Fruit fly (Drosophila melanogaster) whole organism, pupa: ENCODE data around the gene CG6013.

Experiments used
- CG10348 ChIP-seq: fragments of 200-800 bp; sonication (Bioruptor generic); IDR thresholded peaks from 2 replicates; pipeline ENCODE4 v1.3.6; 2022; ENCODE audit warnings: missing biosample characterization, missing genetic modification characterization
- CG12605 ChIP-seq: fragments of 200-800 bp; sonication (Bioruptor generic); IDR thresholded peaks from 2 replicates; pipeline ENCODE4 v1.3.6; 2022; ENCODE audit warnings: missing biosample characterization, missing genetic modification characterization
- CG13204 ChIP-seq: fragments of 200-800 bp; sonication (Bioruptor generic); optimal IDR thresholded peaks from 2 replicates; lab custom pipeline; 2018; ENCODE audit warnings: missing biosample characterization, mild to moderate bottlenecking, missing genetic modification characterization, moderate library complexity
- CG14655 ChIP-seq: fragments of 200-800 bp; sonication (Bioruptor generic); optimal IDR thresholded peaks from 3 replicates; lab custom pipeline; 2017; ENCODE audit warnings: mild to moderate bottlenecking, missing biosample characterization, missing genetic modification reagents, missing genetic modification characterization
- CG15710 ChIP-seq: fragments of 200-800 bp; sonication (Bioruptor generic); optimal IDR thresholded peaks from 2 replicates; lab custom pipeline; 2018; ENCODE audit warnings: missing biosample characterization, mild to moderate bottlenecking, missing genetic modification characterization, moderate library complexity
- CG17806 ChIP-seq: fragments of 200-800 bp; sonication (Bioruptor generic); optimal IDR thresholded peaks from 2 replicates; lab custom pipeline; 2018; ENCODE audit warnings: missing biosample characterization, mild to moderate bottlenecking, missing genetic modification characterization, moderate library complexity
- CG32121 ChIP-seq: fragments of 200-800 bp; sonication (Bioruptor generic); IDR thresholded peaks from 2 replicates; pipeline ENCODE4 v1.3.6; 2022; ENCODE audit warnings: missing biosample characterization, missing genetic modification characterization
- CG34367 ChIP-seq: fragments of 200-800 bp; sonication (Bioruptor generic); optimal IDR thresholded peaks from 2 replicates; lab custom pipeline; 2018; ENCODE audit warnings: missing biosample characterization, mild to moderate bottlenecking, missing genetic modification characterization
- CG4496 ChIP-seq: fragments of 200-800 bp; sonication (Bioruptor generic); IDR thresholded peaks from 3 replicates; pipeline ENCODE4 v1.3.6; 2022; ENCODE audit warnings: missing biosample characterization, missing genetic modification characterization
- CG8159 ChIP-seq: fragments of 200-800 bp; sonication (Bioruptor generic); optimal IDR thresholded peaks from 3 replicates; lab custom pipeline; 2018; ENCODE audit warnings: missing biosample characterization, mild to moderate bottlenecking, missing genetic modification characterization, moderate library complexity
- CG8301 ChIP-seq: fragments of 200-800 bp; sonication (Bioruptor generic); optimal IDR thresholded peaks from 2 replicates; lab custom pipeline; 2018; ENCODE audit warnings: missing biosample characterization, mild to moderate bottlenecking, missing genetic modification characterization
- CG9948 ChIP-seq: fragments of 200-800 bp; sonication (Bioruptor generic); optimal IDR thresholded peaks from 2 replicates; lab custom pipeline; 2018; ENCODE audit warnings: missing biosample characterization, mild to moderate bottlenecking, missing genetic modification characterization, moderate library complexity
- D1 ChIP-seq: fragments of 200-800 bp; sonication (Bioruptor generic); optimal IDR thresholded peaks from 2 replicates; lab custom pipeline; 2018; ENCODE audit warnings: missing biosample characterization, mild to moderate bottlenecking, missing genetic modification characterization, moderate library complexity
- EcR ChIP-seq: fragments of 200-800 bp; sonication (Bioruptor generic); optimal IDR thresholded peaks from 3 replicates; lab custom pipeline; 2019; ENCODE audit warnings: missing biosample characterization, missing genetic modification characterization, mild to moderate bottlenecking, moderate library complexity, missing genetic modification reagents
- Ets98B ChIP-seq: fragments of 200-800 bp; sonication (Bioruptor generic); IDR thresholded peaks from 2 replicates; pipeline ENCODE4 v1.3.6; 2022; ENCODE audit warnings: missing biosample characterization, missing genetic modification characterization
- Pif1A ChIP-seq: fragments of 200-800 bp; sonication (Bioruptor generic); optimal IDR thresholded peaks from 3 replicates; lab custom pipeline; 2016; ENCODE audit warnings: missing biosample characterization, missing genetic modification characterization
- Pif1B ChIP-seq: fragments of 200-800 bp; sonication (Bioruptor generic); optimal IDR thresholded peaks from 3 replicates; lab custom pipeline; 2016; ENCODE audit warnings: missing biosample characterization, missing genetic modification characterization
- Snoo ChIP-seq: fragments of 200-800 bp; sonication (Bioruptor generic); optimal IDR thresholded peaks from 3 replicates; lab custom pipeline; 2017; ENCODE audit warnings: missing biosample characterization, mild to moderate bottlenecking, missing genetic modification characterization, inconsistent platforms
- fd96Ca ChIP-seq: fragments of 200-800 bp; sonication (Bioruptor generic); IDR thresholded peaks from 3 replicates; pipeline ENCODE4 v1.3.6; 2022; ENCODE audit warnings: missing biosample characterization, missing genetic modification characterization
- gl ChIP-seq: fragments of 200-800 bp; sonication (Bioruptor generic); optimal IDR thresholded peaks from 2 replicates; lab custom pipeline; 2018; ENCODE audit warnings: missing biosample characterization, mild to moderate bottlenecking, missing genetic modification characterization
- rn ChIP-seq: fragments of 200-800 bp; sonication (Bioruptor generic); IDR thresholded peaks from 2 replicates; pipeline ENCODE4 v1.3.6; 2022; ENCODE audit warnings: missing biosample characterization, missing genetic modification characterization

Gene CG6013

dm6 chr3R:18999906-19000451 is 31.3 kb upstream of the CG6013 start:
- TF ChIP-seq CG14655 (GFP tag; lab: Kevin White, UChicago) (no peak), CG10348 (GFP tag; lab: Robert Waterston, UW) (0 out of 2 replicates have a peak, but pooled peaks have one; percentile 12), gl (tag; lab: Kevin White, UChicago) (peak; percentile 70), Pif1A (peak; percentile 5), CG13204 (GFP tag; lab: Kevin White, UChicago) (peak; percentile 14)
- TF ChIP-seq, all 21 proteins: peak for 4

- TF ChIP-seq CG12605 (GFP tag; lab: Robert Waterston, UW) = no peak
- no peak for TF ChIP-seq CG17806 (tag; lab: Kevin White, UChicago)
- TF ChIP-seq CG15710 = no peak
- no peak for TF ChIP-seq rn (GFP tag; lab: Robert Waterston, UW)
- TF ChIP-seq EcR = peak; percentile 61
Measured at dm6 chr3R:19001701-19002100, 29.6 kb upstream of the CG6013 start.

DNA sequence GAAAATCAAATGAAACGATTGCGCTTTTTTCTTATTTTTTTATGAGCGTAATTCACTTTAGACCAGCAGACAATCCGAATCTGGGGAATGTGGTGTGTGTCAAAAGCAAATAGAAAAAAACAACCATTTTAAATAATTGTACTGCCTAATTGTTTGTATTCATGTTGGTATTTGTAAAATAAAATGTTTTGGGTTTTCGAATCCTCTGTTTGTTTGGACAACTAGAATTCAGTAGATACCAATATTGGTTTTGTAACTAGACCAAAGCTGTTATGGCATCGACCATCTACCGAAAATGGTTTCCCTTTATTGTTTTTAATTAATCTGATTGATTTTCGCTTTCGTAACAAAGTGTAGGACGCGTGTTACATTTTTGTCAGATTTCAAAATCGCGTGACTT is 20.4 kb upstream of the CG6013 start:
- TF ChIP-seq D1 (tag; lab: Kevin White, UChicago) = no peak
- TF ChIP-seq CG15710 = no peak
- no peak for TF ChIP-seq Pif1B (GFP tag; lab: Kevin White, UChicago)
- no peak for TF ChIP-seq CG34367 (tag; lab: Kevin White, UChicago)
- TF ChIP-seq CG32121 (GFP tag; lab: Robert Waterston, UW) = no peak
- TF ChIP-seq EcR = no peak
- TF ChIP-seq CG14655 (GFP tag; lab: Kevin White, UChicago) = no peak
- no peak for TF ChIP-seq CG4496 (GFP tag; lab: Robert Waterston, UW)

DNA sequence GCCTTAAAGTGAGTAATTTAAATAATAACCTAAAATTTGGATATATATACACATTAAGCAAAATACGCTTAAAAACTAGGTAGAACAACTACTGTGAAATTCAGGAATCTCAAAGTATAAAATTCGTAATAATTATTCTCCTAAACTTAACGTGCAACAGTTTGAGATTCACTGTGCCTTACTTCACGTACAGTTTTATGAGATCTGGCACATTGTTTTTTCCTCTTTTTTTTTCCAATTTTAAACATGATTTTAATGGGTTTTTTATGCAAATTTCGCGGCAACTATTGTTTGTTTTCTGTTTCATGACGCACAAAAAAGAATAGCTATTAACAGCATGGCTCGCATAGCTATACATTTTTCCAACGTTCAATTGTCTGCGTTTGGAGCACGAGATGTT is 19.4 kb upstream of the CG6013 start:
- no peak for TF ChIP-seq gl (tag; lab: Kevin White, UChicago)
- TF ChIP-seq CG8301 (tag; lab: Kevin White, UChicago) = no peak
- TF ChIP-seq EcR = no peak
- TF ChIP-seq CG4496 (GFP tag; lab: Robert Waterston, UW) = no peak
- TF ChIP-seq Snoo (tag; lab: Kevin White, UChicago) = no peak
- no peak for TF ChIP-seq CG10348 (GFP tag; lab: Robert Waterston, UW)

DNA sequence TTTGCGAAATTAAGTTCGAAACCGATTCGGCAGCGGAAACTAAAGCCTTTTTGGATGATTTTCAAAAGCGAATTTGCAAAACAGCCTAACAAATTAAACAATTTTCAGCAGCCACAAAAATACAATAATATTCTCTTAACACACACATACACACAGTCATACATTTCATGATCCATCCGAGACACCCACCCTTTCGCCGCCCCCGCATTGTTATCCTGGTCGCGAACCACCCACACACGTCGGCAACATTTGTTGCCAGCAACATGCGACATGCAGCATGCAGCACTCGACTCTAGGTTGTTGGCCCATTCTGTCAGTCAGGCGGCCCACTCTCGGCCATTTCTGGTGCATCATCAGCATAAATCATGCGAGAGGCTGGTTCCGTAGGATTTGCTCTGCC is 17.3 kb upstream of the CG6013 start:
- TF ChIP-seq fd96Ca (no peak), Pif1B (GFP tag; lab: Kevin White, UChicago) (no peak), Snoo (tag; lab: Kevin White, UChicago) (no peak), CG17806 (tag; lab: Kevin White, UChicago) (no peak), CG8159 (tag; lab: Kevin White, UChicago) (no peak), rn (GFP tag; lab: Robert Waterston, UW) (no peak), CG14655 (GFP tag; lab: Kevin White, UChicago) (no peak), CG4496 (GFP tag; lab: Robert Waterston, UW) (no peak), CG9948 (tag; lab: Kevin White, UChicago) (no peak), Pif1A (no peak), CG8301 (tag; lab: Kevin White, UChicago) (no peak)

DNA sequence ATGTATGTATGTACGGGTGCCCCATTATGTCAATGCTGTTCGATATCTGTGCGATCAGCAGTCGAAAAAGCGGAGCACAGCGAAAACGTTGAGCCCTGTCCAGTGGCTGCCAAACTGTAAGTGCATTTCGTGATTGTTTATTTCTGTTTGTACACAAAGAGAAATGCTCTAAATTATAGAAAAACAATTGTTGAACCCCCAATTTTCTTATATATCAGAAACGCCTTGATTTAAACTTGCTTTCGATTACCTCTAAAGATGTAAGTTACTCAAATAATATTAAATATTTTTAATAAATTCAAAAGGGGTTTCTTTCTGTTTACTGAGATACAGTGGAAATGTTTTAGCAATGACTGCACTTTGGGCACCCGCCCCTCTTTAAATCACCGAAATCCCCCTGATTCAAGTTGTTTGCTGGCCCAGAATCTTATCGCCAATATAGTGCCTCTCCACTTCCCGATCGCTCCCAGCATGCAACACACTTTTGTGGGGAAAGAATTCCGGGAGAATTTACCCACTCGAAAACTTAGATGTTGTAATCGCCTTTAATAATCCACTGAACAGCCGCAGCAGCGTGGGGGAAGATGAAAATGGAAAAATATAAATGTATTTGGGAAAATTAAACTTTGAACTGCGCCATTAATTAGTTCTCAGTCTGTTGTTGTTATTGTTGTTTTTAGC is 16.4 kb upstream of the CG6013 start:
- TF ChIP-seq Pif1A (no peak), CG8159 (tag; lab: Kevin White, UChicago) (no peak), CG8301 (tag; lab: Kevin White, UChicago) (peak; percentile 29), CG32121 (GFP tag; lab: Robert Waterston, UW) (peak; percentile 62), CG14655 (GFP tag; lab: Kevin White, UChicago) (no peak), EcR (no peak), fd96Ca (no peak), CG12605 (GFP tag; lab: Robert Waterston, UW) (peak; percentile 36), CG4496 (GFP tag; lab: Robert Waterston, UW) (peak; percentile 56; the same call in 1 of the 3 replicates), Pif1B (GFP tag; lab: Kevin White, UChicago) (no peak), rn (GFP tag; lab: Robert Waterston, UW) (0 out of 2 replicates have a peak, but pooled peaks have one; percentile 16), CG17806 (tag; lab: Kevin White, UChicago) (peak; percentile 9), Ets98B (GFP tag; lab: Robert Waterston, UW) (peak; percentile 68; the same call in 1 of the 2 replicates), CG9948 (tag; lab: Kevin White, UChicago) (peak; percentile 16)

DNA sequence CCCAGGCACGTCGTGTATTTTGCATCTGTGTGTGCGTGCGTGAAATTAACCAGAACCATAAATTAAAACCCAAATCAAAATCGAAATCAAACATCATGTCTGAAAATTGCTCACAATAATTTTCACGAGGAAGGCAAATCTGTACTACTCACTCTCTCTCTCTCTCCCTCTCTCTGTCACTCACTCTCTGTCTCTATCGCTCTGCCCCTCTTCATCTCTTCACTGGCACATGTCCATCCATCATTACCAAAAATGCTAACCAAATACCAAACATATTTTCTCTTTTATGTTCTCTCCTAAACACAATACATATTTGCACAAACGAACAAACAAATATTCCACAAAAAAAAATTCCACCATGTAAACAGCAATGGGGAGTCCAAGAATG is 15.9 kb upstream of the CG6013 start:
- TF ChIP-seq CG8159 (tag; lab: Kevin White, UChicago) (no peak), CG34367 (tag; lab: Kevin White, UChicago) (no peak), EcR (no peak), Pif1B (GFP tag; lab: Kevin White, UChicago) (no peak), D1 (tag; lab: Kevin White, UChicago) (no peak), CG9948 (tag; lab: Kevin White, UChicago) (no peak), fd96Ca (no peak), Snoo (tag; lab: Kevin White, UChicago) (no peak), CG4496 (GFP tag; lab: Robert Waterston, UW) (no peak), Pif1A (no peak), CG12605 (GFP tag; lab: Robert Waterston, UW) (no peak)
